Fruit fly (Drosophila melanogaster) whole organism, embryonic: ENCODE results near the gene Zn72D.

Experiments
- Blimp-1 ChIP-seq: fragments of 200-800 bp; sonication (Bioruptor generic); optimal IDR thresholded peaks from 3 replicates; lab custom pipeline; 2018; ENCODE audit warnings: missing biosample characterization, missing genetic modification characterization, mild to moderate bottlenecking, moderate library complexity, missing genetic modification reagents
- BtbVII ChIP-seq: fragments of 200-800 bp; sonication (Bioruptor generic); optimal IDR thresholded peaks from 3 replicates; lab custom pipeline; 2017; ENCODE audit warnings: missing biosample characterization, mild to moderate bottlenecking, missing genetic modification characterization
- CG10267 ChIP-seq: fragments of 200-800 bp; sonication (Bioruptor generic); optimal IDR thresholded peaks from 2 replicates; lab custom pipeline; 2018; ENCODE audit warnings: missing biosample characterization, mild to moderate bottlenecking, missing genetic modification characterization, moderate library complexity
- CG10366 ChIP-seq: fragments of 200-800 bp; sonication (Bioruptor generic); IDR thresholded peaks from 2 replicates; pipeline ENCODE4 v1.3.6; 2022; ENCODE audit warnings: missing biosample characterization, missing genetic modification characterization
- CG11695 ChIP-seq: fragments of 200-800 bp; sonication (Bioruptor generic); IDR thresholded peaks from 3 replicates; pipeline ENCODE4 v1.3.6; 2022; ENCODE audit warnings: missing biosample characterization, missing genetic modification characterization
- CG12236 ChIP-seq: fragments of 200-800 bp; sonication (Bioruptor generic); optimal IDR thresholded peaks from 2 replicates; lab custom pipeline; 2016; ENCODE audit warnings: missing biosample characterization, missing genetic modification characterization
- CG12942 ChIP-seq: fragments of 200-800 bp; sonication (Bioruptor generic); optimal IDR thresholded peaks from 3 replicates; lab custom pipeline; 2016; ENCODE audit warnings: missing biosample characterization, missing genetic modification characterization
- CG14441 ChIP-seq: fragments of 200-800 bp; sonication (Bioruptor generic); IDR thresholded peaks from 2 replicates; pipeline ENCODE4 v1.3.6; 2022; ENCODE audit warnings: missing biosample characterization, missing genetic modification characterization
- CG15514 ChIP-seq: fragments of 200-800 bp; sonication (Bioruptor generic); optimal IDR thresholded peaks from 3 replicates; lab custom pipeline; 2017; ENCODE audit warnings: missing biosample characterization, missing genetic modification characterization, mild to moderate bottlenecking, moderate library complexity, missing genetic modification reagents
- CG1602 ChIP-seq: fragments of 200-800 bp; sonication (Bioruptor generic); optimal IDR thresholded peaks from 3 replicates; lab custom pipeline; 2016; ENCODE audit warnings: missing biosample characterization, missing genetic modification characterization
- CG17361 ChIP-seq: fragments of 200-800 bp; sonication (Bioruptor generic); IDR thresholded peaks from 3 replicates; pipeline ENCODE4 v1.3.6; 2022; ENCODE audit warnings: missing biosample characterization, missing genetic modification characterization
- CG2120 ChIP-seq: fragments of 200-800 bp; sonication (Bioruptor generic); optimal IDR thresholded peaks from 3 replicates; lab custom pipeline; 2016; ENCODE audit warnings: missing biosample characterization, missing genetic modification characterization
- CG2129 ChIP-seq: fragments of 200-800 bp; sonication (Bioruptor generic); IDR thresholded peaks from 2 replicates; pipeline ENCODE4 v1.3.6; 2022; ENCODE audit warnings: missing biosample characterization, missing genetic modification characterization; ENCODE audit not compliant: partially characterized antibody
- CG3065 ChIP-seq: fragments of 200-800 bp; sonication (Bioruptor generic); optimal IDR thresholded peaks from 2 replicates; lab custom pipeline; 2016; ENCODE audit warnings: missing biosample characterization, missing genetic modification characterization
- CG31365 ChIP-seq: fragments of 200-800 bp; sonication (Bioruptor generic); optimal IDR thresholded peaks from 2 replicates; lab custom pipeline; 2018; ENCODE audit warnings: missing biosample characterization, mild to moderate bottlenecking, missing genetic modification characterization
- CG5245 ChIP-seq: fragments of 200-800 bp; sonication (Bioruptor generic); optimal IDR thresholded peaks from 3 replicates; lab custom pipeline; 2016; ENCODE audit warnings: missing biosample characterization, missing genetic modification characterization
- CG8388 ChIP-seq: fragments of 200-800 bp; sonication (Bioruptor generic); optimal IDR thresholded peaks from 2 replicates; lab custom pipeline; 2019; ENCODE audit warnings: missing biosample characterization, mild to moderate bottlenecking, missing genetic modification characterization, moderate library complexity
- CG9609 ChIP-seq: fragments of 200-800 bp; sonication (Bioruptor generic); optimal IDR thresholded peaks from 3 replicates; lab custom pipeline; 2016; ENCODE audit warnings: missing biosample characterization, missing genetic modification characterization
- CTCF ChIP-seq: fragments of 200-800 bp; sonication (Bioruptor generic); optimal IDR thresholded peaks from 2 replicates; lab custom pipeline; 2017; ENCODE audit warnings: missing biosample characterization, mild to moderate bottlenecking, missing genetic modification characterization, moderate library complexity
- CkIIα-i1 ChIP-seq: fragments of 200-800 bp; sonication (Bioruptor generic); IDR thresholded peaks from 2 replicates; pipeline ENCODE4 v1.3.6; 2022; ENCODE audit warnings: missing biosample characterization, missing genetic modification characterization
- Dbx ChIP-seq: fragments of 200-800 bp; sonication (Bioruptor generic); IDR thresholded peaks from 3 replicates; pipeline ENCODE4 v1.3.6; 2022; ENCODE audit warnings: missing biosample characterization, missing genetic modification characterization
- Fer1 ChIP-seq: fragments of 200-800 bp; sonication (Bioruptor generic); optimal IDR thresholded peaks from 2 replicates; lab custom pipeline; 2017; ENCODE audit warnings: missing biosample characterization, mild to moderate bottlenecking, missing genetic modification characterization
- Hr51 ChIP-seq, 2 experiments: fragments of 200-800 bp; sonication (Bioruptor generic); optimal IDR thresholded peaks; 2 replicates in 1 of 2; 3 replicates in 1 of 2; lab custom pipeline; 2016 to 2018; ENCODE audit warnings: missing biosample characterization in 2 of 2, missing genetic modification characterization in 2 of 2, mild to moderate bottlenecking in 1 of 2, moderate library complexity in 1 of 2
- PHDP ChIP-seq: fragments of 200-800 bp; sonication (Bioruptor generic); optimal IDR thresholded peaks from 3 replicates; lab custom pipeline; 2018; ENCODE audit warnings: missing biosample characterization, mild to moderate bottlenecking, missing genetic modification characterization, moderate library complexity
- Pdp1 ChIP-seq, 2 experiments: fragments of 200-800 bp; sonication (Bioruptor generic); optimal IDR thresholded peaks; 3 replicates each; lab custom pipeline; 2016; ENCODE audit warnings: missing biosample characterization in 2 of 2, missing genetic modification characterization in 2 of 2, mild to moderate bottlenecking in 1 of 2, moderate library complexity in 1 of 2
- Ptx1 ChIP-seq: fragments of 200-800 bp; sonication (Bioruptor generic); IDR thresholded peaks from 2 replicates; pipeline ENCODE4 v1.3.6; 2022; ENCODE audit warnings: missing biosample characterization, missing genetic modification characterization
- Sox100B ChIP-seq: fragments of 200-800 bp; sonication (Bioruptor generic); optimal IDR thresholded peaks from 3 replicates; lab custom pipeline; 2018; ENCODE audit warnings: missing biosample characterization, mild to moderate bottlenecking, missing genetic modification characterization
- Sry-δ ChIP-seq: fragments of 200-800 bp; sonication (Bioruptor generic); optimal IDR thresholded peaks from 2 replicates; lab custom pipeline; 2016; ENCODE audit warnings: missing biosample characterization, missing genetic modification characterization
- Ssrp ChIP-seq: fragments of 200-800 bp; sonication (Bioruptor generic); optimal IDR thresholded peaks from 2 replicates; lab custom pipeline; 2018; ENCODE audit warnings: missing biosample characterization, mild to moderate bottlenecking, missing genetic modification characterization, moderate library complexity
- bcd ChIP-seq: fragments of 200-800 bp; sonication (Bioruptor generic); optimal IDR thresholded peaks from 2 replicates; lab custom pipeline; 2017; ENCODE audit warnings: missing biosample characterization, mild to moderate bottlenecking, missing genetic modification characterization
- chif ChIP-seq, 2 experiments: fragments of 200-800 bp; sonication (Bioruptor generic); optimal IDR thresholded peaks; 3 replicates each; lab custom pipeline; 2016; ENCODE audit warnings: missing biosample characterization in 2 of 2, missing genetic modification characterization in 2 of 2
- dm ChIP-seq: fragments of 200-800 bp; sonication (Bioruptor generic); optimal IDR thresholded peaks from 3 replicates; lab custom pipeline; 2016; ENCODE audit warnings: missing biosample characterization, missing genetic modification characterization
- eve ChIP-seq, 2 experiments: fragments of >200 bp; optimal IDR thresholded peaks; 2 replicates each; lab custom pipeline; 2017; ENCODE audit warnings: missing biosample characterization in 2 of 2, missing genetic modification characterization in 2 of 2
- gcm ChIP-seq: fragments of 200-800 bp; sonication (Bioruptor generic); optimal IDR thresholded peaks from 2 replicates; lab custom pipeline; 2019; ENCODE audit warnings: missing biosample characterization, mild to moderate bottlenecking, missing genetic modification characterization, moderate library complexity
- gro ChIP-seq: fragments of 200-800 bp; sonication (Bioruptor generic); optimal IDR thresholded peaks from 2 replicates; lab custom pipeline; 2016; ENCODE audit warnings: missing biosample characterization, missing genetic modification characterization
- her ChIP-seq: fragments of 200-800 bp; sonication (Bioruptor generic); optimal IDR thresholded peaks from 2 replicates; lab custom pipeline; 2016; ENCODE audit warnings: missing biosample characterization, missing genetic modification characterization
- jigr1 ChIP-seq: fragments of 200-800 bp; sonication (Bioruptor generic); IDR thresholded peaks from 3 replicates; pipeline ENCODE4 v1.3.6; 2022; ENCODE audit warnings: missing biosample characterization, missing genetic modification characterization
- kay ChIP-seq: fragments of 200-800 bp; sonication (Bioruptor generic); optimal IDR thresholded peaks from 2 replicates; lab custom pipeline; 2016; ENCODE audit warnings: missing biosample characterization, missing genetic modification characterization
- lab ChIP-seq: fragments of 200-800 bp; sonication (Bioruptor generic); optimal IDR thresholded peaks from 3 replicates; lab custom pipeline; 2017; ENCODE audit warnings: missing biosample characterization, missing genetic modification characterization, mild to moderate bottlenecking, moderate library complexity, missing genetic modification reagents
- lov ChIP-seq, 2 experiments: fragments of 200-800 bp in 1 of 2; fragments of >200 bp in 1 of 2; sonication (Bioruptor generic) in 1 of 2; IDR thresholded peaks in 1 of 2; optimal IDR thresholded peaks in 1 of 2; 2 replicates in 1 of 2; 3 replicates in 1 of 2; pipeline versions ENCODE4 v1.3.6 to Lab custom; 2017 to 2022; ENCODE audit warnings: missing biosample characterization in 1 of 2, missing genetic modification characterization in 1 of 2
- mam ChIP-seq: fragments of 200-800 bp; sonication (Bioruptor generic); optimal IDR thresholded peaks from 3 replicates; lab custom pipeline; 2016; ENCODE audit warnings: missing biosample characterization, missing genetic modification characterization
- nerfin-1 ChIP-seq: fragments of 200-800 bp; sonication (Bioruptor generic); optimal IDR thresholded peaks from 3 replicates; lab custom pipeline; 2019; ENCODE audit warnings: missing biosample characterization, mild to moderate bottlenecking, missing genetic modification characterization, moderate library complexity
- pros ChIP-seq: fragments of 200-800 bp; sonication (Bioruptor generic); optimal IDR thresholded peaks from 3 replicates; lab custom pipeline; 2019; ENCODE audit warnings: missing biosample characterization, mild to moderate bottlenecking, missing genetic modification characterization, moderate library complexity
- run ChIP-seq: fragments of 200-800 bp; sonication (Bioruptor generic); optimal IDR thresholded peaks from 3 replicates; lab custom pipeline; 2018; ENCODE audit warnings: missing biosample characterization, mild to moderate bottlenecking, missing genetic modification characterization
- sd ChIP-seq: fragments of 200-800 bp; sonication (Bioruptor generic); optimal IDR thresholded peaks from 3 replicates; lab custom pipeline; 2018; ENCODE audit warnings: missing biosample characterization, mild to moderate bottlenecking, missing genetic modification characterization, moderate library complexity
- tin ChIP-seq: fragments of 200-800 bp; sonication (Bioruptor generic); optimal IDR thresholded peaks from 3 replicates; lab custom pipeline; 2016; ENCODE audit warnings: missing biosample characterization, missing genetic modification characterization
- zf30C ChIP-seq: fragments of 200-800 bp; sonication (Bioruptor generic); optimal IDR thresholded peaks from 3 replicates; lab custom pipeline; 2018; ENCODE audit warnings: missing biosample characterization, mild to moderate bottlenecking, missing genetic modification characterization

Zn72D gene

DNA sequence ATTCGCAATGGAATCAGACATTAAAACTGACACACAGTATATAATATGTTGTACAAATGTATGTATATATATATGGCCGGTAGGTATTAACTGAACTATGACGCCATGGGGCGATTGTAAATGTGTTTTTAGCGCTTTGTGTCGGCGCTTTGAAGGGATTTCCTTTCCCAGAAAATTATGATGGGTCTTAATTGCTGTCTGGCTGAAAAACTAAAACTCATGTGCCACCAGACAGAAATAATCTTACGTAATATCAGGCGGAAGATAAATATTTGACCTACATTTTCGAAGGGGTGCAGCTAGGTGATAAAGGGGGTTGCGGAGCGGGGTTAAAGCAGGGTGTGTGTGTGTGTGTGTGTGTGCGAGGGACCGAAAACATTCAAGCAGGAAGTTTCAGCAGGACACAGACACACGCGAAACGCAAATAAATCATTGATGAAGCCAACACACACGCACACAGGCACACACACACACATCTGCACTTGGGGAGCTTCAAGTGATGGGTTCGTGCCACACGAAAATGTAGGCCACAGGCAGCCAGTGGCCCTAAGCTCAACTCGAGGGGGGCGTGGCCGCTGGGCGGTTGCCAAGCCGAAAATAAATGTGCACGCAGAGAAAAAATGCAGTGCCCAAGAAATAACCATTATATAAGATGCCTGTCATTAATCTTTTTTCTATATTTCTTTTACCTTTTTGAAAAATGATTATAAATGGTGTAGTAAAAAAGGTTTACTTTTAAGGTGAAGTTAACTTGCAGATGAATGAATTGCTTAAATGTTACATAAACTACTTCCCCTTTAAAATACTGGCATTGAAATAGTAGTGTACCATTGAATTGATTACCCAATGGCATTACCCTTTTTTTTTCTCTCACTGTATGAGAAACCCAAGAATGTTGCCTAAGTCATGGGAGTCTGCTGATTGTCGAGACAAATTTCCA lies 45.1 kb upstream of the Zn72D start (continued):
- TF ChIP-seq Sox100B (GFP tag; lab: Kevin White, UChicago): peak; percentile 51
- TF ChIP-seq nerfin-1 (tag; lab: Kevin White, UChicago): peak; percentile 7
- peak; percentile 72 for TF ChIP-seq CG2120 (GFP tag; lab: Kevin White, UChicago)
- peak; percentile 52 for TF ChIP-seq CG8388
- peak; percentile 43 for TF ChIP-seq CG10267
- TF ChIP-seq run (tag; lab: Kevin White, UChicago): peak; percentile 53
- TF ChIP-seq Dbx (GFP tag; lab: Robert Waterston, UW): 0 out of 3 replicates have a peak, but pooled peaks have one; percentile 22
- peak; percentile 35 to 68 for TF ChIP-seq Hr51 (GFP tag; optimal IDR thresholded peaks at IDR 0.05; lab: Kevin White, UChicago)
- peak; percentile 57; the same call in 1 of the 3 replicates for TF ChIP-seq CG11695
- no peak for TF ChIP-seq CG2129 (GFP tag; lab: Robert Waterston, UW)
- peak; percentile 21 for TF ChIP-seq Sry-δ (GFP tag; lab: Kevin White, UChicago)
- peak; percentile 53 for TF ChIP-seq CG5245
- TF ChIP-seq CG14441 (GFP tag; lab: Robert Waterston, UW): peak; percentile 59
- peak; percentile 51 for TF ChIP-seq mam (GFP tag; lab: Kevin White, UChicago)
- TF ChIP-seq CG9609 (GFP tag; lab: Kevin White, UChicago): peak; percentile 39
- peak; percentile 48 for TF ChIP-seq sd (tag; lab: Kevin White, UChicago)
- TF ChIP-seq Ptx1 (GFP tag; lab: Robert Waterston, UW): peak; percentile 61
- no peak for TF ChIP-seq zf30C (GFP tag; lab: Kevin White, UChicago)
- TF ChIP-seq Pdp1 (GFP tag; optimal IDR thresholded peaks at IDR 0.05; lab: Kevin White, UChicago): peak; percentile 57 to 74
- peak; percentile 40; the same call in 2 of the 3 replicates for TF ChIP-seq CG17361 (GFP tag; lab: Robert Waterston, UW)
- TF ChIP-seq CG10366: peak; percentile 24; the same call in 1 of the 2 replicates
- TF ChIP-seq jigr1 (GFP tag; lab: Robert Waterston, UW): peak; percentile 51; the same call in 1 of the 3 replicates
- TF ChIP-seq Blimp-1 (GFP tag; lab: Kevin White, UChicago): peak; percentile 68
- TF ChIP-seq bcd: peak; percentile 38
- peak in 1 of 2 experiments; percentile 59 for TF ChIP-seq chif (GFP tag; optimal IDR thresholded peaks at IDR 0.05; lab: Kevin White, UChicago)
- TF ChIP-seq dm: peak; percentile 0
- peak; percentile 16 for TF ChIP-seq CG3065 (GFP tag; lab: Kevin White, UChicago)
- peak; percentile 0 for TF ChIP-seq kay (GFP tag; lab: Kevin White, UChicago)
- no peak for TF ChIP-seq CTCF (GFP tag; lab: Kevin White, UChicago)
- TF ChIP-seq CG12942 (GFP tag; lab: Kevin White, UChicago): peak; percentile 23
- TF ChIP-seq lov (optimal IDR thresholded peaks at IDR 0.05; lab: Kevin White, UChicago): no peak
- TF ChIP-seq lov (GFP tag; IDR thresholded peaks at IDR 0.05; lab: Robert Waterston, UW): no peak
- TF ChIP-seq CkIIα-i1: no peak
- peak; percentile 14 for TF ChIP-seq CG15514 (GFP tag; lab: Kevin White, UChicago)
- TF ChIP-seq her (GFP tag; lab: Kevin White, UChicago): peak; percentile 12
- peak; percentile 55 for TF ChIP-seq PHDP
- no peak for TF ChIP-seq CG31365 (tag; lab: Kevin White, UChicago)
- TF ChIP-seq pros (GFP tag; lab: Kevin White, UChicago): no peak
- TF ChIP-seq CG12236 (GFP tag; lab: Kevin White, UChicago): peak; percentile 3
- peak; percentile 59 for TF ChIP-seq Fer1 (GFP tag; lab: Kevin White, UChicago)
- TF ChIP-seq lab (GFP tag; lab: Kevin White, UChicago): peak; percentile 56
- TF ChIP-seq CG1602 (GFP tag; lab: Kevin White, UChicago): peak; percentile 45
- TF ChIP-seq tin (GFP tag; lab: Kevin White, UChicago): peak; percentile 20
- TF ChIP-seq Ssrp (tag; lab: Kevin White, UChicago): peak; percentile 62
- TF ChIP-seq BtbVII (GFP tag; lab: Kevin White, UChicago): peak; percentile 47
- TF ChIP-seq gcm: peak; percentile 44
- peak; percentile 27 for TF ChIP-seq gro (GFP tag; lab: Kevin White, UChicago)
- peak in 1 of 2 experiments; percentile 91 for TF ChIP-seq eve (GFP tag; optimal IDR thresholded peaks at IDR 0.05; lab: Kevin White, UChicago)
